Fruit fly (Drosophila melanogaster) whole organism, wandering third instar larva: ENCODE results near the gene VhaM9.7-b.

Experiments
- Abd-B ChIP-seq: fragments of >200 bp; optimal IDR thresholded peaks from 2 replicates; lab custom pipeline; 2017; ENCODE audit warnings: missing biosample characterization, missing genetic modification characterization
- CrebA ChIP-seq: fragments of 200-800 bp; sonication (Bioruptor generic); optimal IDR thresholded peaks from 2 replicates; lab custom pipeline; 2016; ENCODE audit warnings: missing biosample characterization, mild to moderate bottlenecking, missing genetic modification characterization, borderline replicate concordance
- Jra ChIP-seq: sonication (Bioruptor generic); optimal IDR thresholded peaks from 2 replicates; lab custom pipeline; 2016; ENCODE audit warnings: missing biosample characterization, missing genetic modification characterization
- Mio ChIP-seq: sonication (Bioruptor generic); optimal IDR thresholded peaks from 2 replicates; lab custom pipeline; 2016; ENCODE audit warnings: missing biosample characterization, missing genetic modification characterization
- Vsx2 ChIP-seq: fragments of 200-300, 225-300 bp; sonication (Bioruptor generic); optimal IDR thresholded peaks from 2 replicates; lab custom pipeline; 2018; ENCODE audit warnings: missing biosample characterization, missing genetic modification characterization; ENCODE audit not compliant: partially characterized antibody
- pan ChIP-seq: fragments of >200 bp; optimal IDR thresholded peaks from 2 replicates; lab custom pipeline; 2017
- psq ChIP-seq: fragments of 200-800 bp; sonication (Bioruptor generic); optimal IDR thresholded peaks from 3 replicates; lab custom pipeline; 2017; ENCODE audit warnings: missing biosample characterization, mild to moderate bottlenecking, missing genetic modification characterization, moderate library complexity
- rgr ChIP-seq: fragments of 200-800 bp; sonication (Bioruptor generic); optimal IDR thresholded peaks from 3 replicates; lab custom pipeline; 2016; ENCODE audit warnings: missing biosample characterization, mild to moderate bottlenecking, missing genetic modification characterization
- sv ChIP-seq: fragments of 200-800 bp; sonication (Bioruptor generic); optimal IDR thresholded peaks from 3 replicates; lab custom pipeline; 2016; ENCODE audit warnings: missing biosample characterization, missing genetic modification characterization
- tai ChIP-seq: sonication (Bioruptor generic); optimal IDR thresholded peaks from 2 replicates; lab custom pipeline; 2016; ENCODE audit warnings: missing biosample characterization, missing genetic modification characterization
- usp ChIP-seq: fragments of >200 bp; optimal IDR thresholded peaks from 2 replicates; lab custom pipeline; 2017; ENCODE audit warnings: missing biosample characterization, missing genetic modification characterization

dm6 chr3L:21562081-21562480, 22.4 kb downstream of the VhaM9.7-b start, which contains the start of gene CapaR:
- TF ChIP-seq pan (lab: Kevin White, UChicago), result no peak
- TF ChIP-seq Abd-B (GFP tag; lab: Kevin White, UChicago), result no peak
- no peak for TF ChIP-seq sv (GFP tag; lab: Kevin White, UChicago)
- TF ChIP-seq Vsx2, result no peak
- no peak for TF ChIP-seq usp (GFP tag; lab: Kevin White, UChicago)
- TF ChIP-seq psq (GFP tag; lab: Kevin White, UChicago), result no peak
- no peak for TF ChIP-seq Jra (GFP tag; lab: Kevin White, UChicago)
- TF ChIP-seq Mio, result no peak
- TF ChIP-seq rgr (GFP tag; lab: Kevin White, UChicago), result no peak
- TF ChIP-seq CrebA (GFP tag; lab: Kevin White, UChicago), result no peak
- TF ChIP-seq tai (GFP tag; lab: Kevin White, UChicago), result no peak
